Worm (Caenorhabditis elegans) whole organism, L1 larva: ENCODE measurements around the gene mys-1.

Source experiments
- C04F5.9 ChIP-seq: sonication (generic microtip); optimal IDR thresholded peaks from 2 replicates; lab custom pipeline; 2016; ENCODE audit warnings: missing genetic modification characterization, missing compliant biosample characterization
- C16A3.4 ChIP-seq: fragments of 150-350 bp; optimal IDR thresholded peaks from 2 replicates; lab custom pipeline; 2014; ENCODE audit warnings: missing biosample characterization, missing genetic modification characterization
- F16B12.6 ChIP-seq: fragments of 150-350 bp; optimal IDR thresholded peaks from 2 replicates; lab custom pipeline; 2014; ENCODE audit warnings: missing biosample characterization, missing genetic modification characterization
- Y116A8C.19 ChIP-seq: sonication (generic microtip); optimal IDR thresholded peaks from 2 replicates; lab custom pipeline; 2016; ENCODE audit warnings: missing compliant biosample characterization, missing genetic modification characterization, borderline replicate concordance
- alr-1 ChIP-seq: fragments of 200-800 bp; sonication (Bioruptor generic); optimal IDR thresholded peaks from 2 replicates; lab custom pipeline; 2018; ENCODE audit warnings: borderline replicate concordance, mild to moderate bottlenecking, missing genetic modification characterization, missing compliant biosample characterization
- ama-1 ChIP-seq: fragments of 150-350 bp; optimal IDR thresholded peaks from 2 replicates; lab custom pipeline; 2014
- blmp-1 ChIP-seq: fragments of 150-350 bp; optimal IDR thresholded peaks from 2 replicates; lab custom pipeline; 2014; ENCODE audit warnings: missing biosample characterization, missing genetic modification characterization
- ceh-63 ChIP-seq: fragments of 200-800 bp; sonication (Bioruptor generic); optimal IDR thresholded peaks from 2 replicates; lab custom pipeline; 2018; ENCODE audit warnings: mild to moderate bottlenecking, missing genetic modification characterization, missing compliant biosample characterization
- ceh-8 ChIP-seq: fragments of 200-800 bp; sonication (Bioruptor generic); optimal IDR thresholded peaks from 2 replicates; lab custom pipeline; 2018; ENCODE audit warnings: mild to moderate bottlenecking, missing genetic modification characterization, moderate library complexity, missing compliant biosample characterization
- ceh-82 ChIP-seq, 3 experiments: fragments of 150-350 bp in 1 of 3; sonication (generic microtip) in 2 of 3; optimal IDR thresholded peaks; 2 replicates each; lab custom pipeline; 2014 to 2017; ENCODE audit warnings: missing biosample characterization in 3 of 3, missing genetic modification characterization in 3 of 3
- ceh-90 ChIP-seq: sonication (generic microtip); optimal IDR thresholded peaks from 2 replicates; lab custom pipeline; 2016; ENCODE audit warnings: missing genetic modification characterization, missing compliant biosample characterization
- dsc-1 ChIP-seq: sonication (generic microtip); optimal IDR thresholded peaks from 2 replicates; lab custom pipeline; 2016; ENCODE audit warnings: mild to moderate bottlenecking, missing genetic modification characterization, missing compliant biosample characterization
- efl-1 ChIP-seq, 4 experiments: fragments of 150-350 bp; optimal IDR thresholded peaks in 3 of 4; peaks in 1 of 4; 1 replicate in 1 of 4; 2 replicates in 3 of 4; lab custom pipeline; 2014; ENCODE audit warnings: missing biosample characterization in 2 of 4, missing genetic modification characterization in 2 of 4, missing genetic modification reagents in 2 of 4
- egl-27 ChIP-seq, 2 experiments: fragments of 150-350 bp in 1 of 2; sonication (generic microtip); optimal IDR thresholded peaks; 3 replicates each; lab custom pipeline; 2017 to 2018; ENCODE audit warnings: missing biosample characterization in 2 of 2, missing genetic modification characterization in 2 of 2, missing genetic modification reagents in 2 of 2
- elt-2 ChIP-seq: sonication (generic microtip); optimal IDR thresholded peaks from 2 replicates; lab custom pipeline; 2016; ENCODE audit warnings: missing genetic modification characterization, mild to moderate bottlenecking, inconsistent platforms, missing compliant biosample characterization, missing genetic modification reagents
- ets-5 ChIP-seq: fragments of 200-800 bp; sonication (Bioruptor generic); IDR thresholded peaks from 2 replicates; pipeline ENCODE4 v1.3.6; 2022; ENCODE audit warnings: missing genetic modification characterization, missing compliant biosample characterization
- fkh-4 ChIP-seq: sonication (generic microtip); optimal IDR thresholded peaks from 2 replicates; lab custom pipeline; 2016; ENCODE audit warnings: missing compliant biosample characterization, missing genetic modification characterization, borderline replicate concordance
- fkh-8 ChIP-seq: sonication (generic microtip); optimal IDR thresholded peaks from 2 replicates; lab custom pipeline; 2016; ENCODE audit warnings: mild to moderate bottlenecking, missing genetic modification characterization, missing compliant biosample characterization
- fos-1 ChIP-seq: fragments of 150-350 bp; optimal IDR thresholded peaks from 2 replicates; lab custom pipeline; 2014; ENCODE audit warnings: missing biosample characterization, missing genetic modification characterization
- irx-1 ChIP-seq: sonication (generic microtip); optimal IDR thresholded peaks from 2 replicates; lab custom pipeline; 2016; ENCODE audit warnings: missing genetic modification characterization, missing compliant biosample characterization
- isw-1 ChIP-seq: fragments of 200-800 bp; sonication (Bioruptor generic); IDR thresholded peaks from 2 replicates; pipeline ENCODE4 v1.3.6; 2022; ENCODE audit warnings: missing genetic modification characterization, missing compliant biosample characterization
- jun-1 ChIP-seq: fragments of 150-350 bp; optimal IDR thresholded peaks from 2 replicates; lab custom pipeline; 2014; ENCODE audit warnings: missing biosample characterization, missing genetic modification reagents, missing genetic modification characterization
- lin-13 ChIP-seq: fragments of 150-350 bp; optimal IDR thresholded peaks from 2 replicates; lab custom pipeline; 2014; ENCODE audit warnings: missing biosample characterization, missing genetic modification reagents, missing genetic modification characterization
- lin-14 ChIP-seq: fragments of 200-800 bp; sonication (Bioruptor generic); optimal IDR thresholded peaks from 2 replicates; lab custom pipeline; 2018; ENCODE audit warnings: mild to moderate bottlenecking, missing genetic modification characterization, moderate library complexity, missing compliant biosample characterization
- lin-15B ChIP-seq: fragments of 150-350 bp; sonication (generic microtip); optimal IDR thresholded peaks from 3 replicates; lab custom pipeline; 2014; ENCODE audit warnings: missing biosample characterization, missing genetic modification characterization
- lin-35 ChIP-seq, 2 experiments: fragments of 150-350 bp; optimal IDR thresholded peaks; 2 replicates each; lab custom pipeline; 2014; ENCODE audit warnings: missing biosample characterization in 2 of 2, missing genetic modification characterization in 2 of 2, missing genetic modification reagents in 2 of 2
- lin-39 ChIP-seq: fragments of 150-350 bp; optimal IDR thresholded peaks from 2 replicates; lab custom pipeline; 2014; ENCODE audit warnings: missing biosample characterization, missing genetic modification reagents, missing genetic modification characterization
- lir-3 ChIP-seq: sonication (generic microtip); optimal IDR thresholded peaks from 2 replicates; lab custom pipeline; 2016; ENCODE audit warnings: mild to moderate bottlenecking, missing genetic modification characterization, moderate library complexity, missing compliant biosample characterization; ENCODE audit not compliant: poor library complexity
- lsy-2 ChIP-seq, 2 experiments: fragments of 150-350 bp; optimal IDR thresholded peaks; 2 replicates each; lab custom pipeline; 2014; ENCODE audit warnings: missing biosample characterization in 2 of 2, missing genetic modification characterization in 2 of 2
- mdl-1 ChIP-seq, 2 experiments: fragments of 150-350 bp; optimal IDR thresholded peaks; 2 replicates each; lab custom pipeline; 2014 to 2017; ENCODE audit warnings: missing biosample characterization in 2 of 2, missing genetic modification characterization in 2 of 2, inconsistent platforms in 1 of 2
- mep-1 ChIP-seq: fragments of 150-350 bp; optimal IDR thresholded peaks from 2 replicates; lab custom pipeline; 2014; ENCODE audit warnings: missing biosample characterization, missing genetic modification characterization
- nhr-12 ChIP-seq: sonication (generic microtip); optimal IDR thresholded peaks from 2 replicates; lab custom pipeline; 2017; ENCODE audit warnings: missing biosample characterization, missing genetic modification characterization
- nhr-19 ChIP-seq: fragments of 200-800 bp; sonication (Bioruptor generic); conservative IDR thresholded peaks from 2 replicates; pipeline ENCODE4 v1.3.6; 2022; ENCODE audit warnings: missing genetic modification characterization, missing compliant biosample characterization
- nhr-20 ChIP-seq: sonication (generic microtip); optimal IDR thresholded peaks from 2 replicates; lab custom pipeline; 2016; ENCODE audit warnings: mild to moderate bottlenecking, missing genetic modification characterization, missing compliant biosample characterization
- nhr-90 ChIP-seq: sonication (generic microtip); optimal IDR thresholded peaks from 2 replicates; lab custom pipeline; 2016; ENCODE audit warnings: mild to moderate bottlenecking, missing genetic modification characterization, missing compliant biosample characterization; ENCODE audit not compliant: poor library complexity
- pag-3 ChIP-seq: sonication (generic microtip); optimal IDR thresholded peaks from 2 replicates; lab custom pipeline; 2017; ENCODE audit warnings: missing genetic modification characterization, mild to moderate bottlenecking, missing compliant biosample characterization, antibody characterized with exemption, borderline replicate concordance; ENCODE audit not compliant: insufficient read depth
- pqm-1 ChIP-seq: sonication (generic microtip); optimal IDR thresholded peaks from 3 replicates; lab custom pipeline; 2017; ENCODE audit warnings: missing biosample characterization, missing genetic modification characterization
- skn-1 ChIP-seq: fragments of 150-350 bp; optimal IDR thresholded peaks from 2 replicates; lab custom pipeline; 2014; ENCODE audit warnings: missing biosample characterization, missing genetic modification characterization
- snpc-4 ChIP-seq: fragments of 150-350 bp; optimal IDR thresholded peaks from 2 replicates; lab custom pipeline; 2014; ENCODE audit warnings: missing biosample characterization, missing genetic modification characterization
- snu-23 ChIP-seq: sonication (generic microtip); optimal IDR thresholded peaks from 2 replicates; lab custom pipeline; 2016; ENCODE audit warnings: missing genetic modification characterization, missing compliant biosample characterization
- sox-4 ChIP-seq: sonication (generic microtip); optimal IDR thresholded peaks from 2 replicates; lab custom pipeline; 2016; ENCODE audit warnings: missing genetic modification characterization, missing compliant biosample characterization
- sup-37 ChIP-seq: fragments of 200-800 bp; sonication (Bioruptor generic); optimal IDR thresholded peaks from 2 replicates; lab custom pipeline; 2018; ENCODE audit warnings: mild to moderate bottlenecking, missing genetic modification characterization, missing compliant biosample characterization
- swsn-7 ChIP-seq: sonication (generic microtip); optimal IDR thresholded peaks from 2 replicates; lab custom pipeline; 2016; ENCODE audit warnings: missing genetic modification characterization, missing compliant biosample characterization
- tbx-2 ChIP-seq: sonication (generic microtip); optimal IDR thresholded peaks from 2 replicates; lab custom pipeline; 2016; ENCODE audit warnings: missing genetic modification characterization, missing compliant biosample characterization
- unc-86 ChIP-seq: sonication (generic microtip); optimal IDR thresholded peaks from 2 replicates; lab custom pipeline; 2016; ENCODE audit warnings: missing genetic modification characterization, missing compliant biosample characterization
- unc-98 ChIP-seq: fragments of 200-800 bp; sonication (Bioruptor generic); IDR thresholded peaks from 2 replicates; pipeline ENCODE4 v1.3.6; 2022; ENCODE audit warnings: missing genetic modification characterization, missing compliant biosample characterization
- vab-15 ChIP-seq: sonication (generic microtip); optimal IDR thresholded peaks from 2 replicates; lab custom pipeline; 2017; ENCODE audit warnings: missing genotype, mild to moderate bottlenecking, missing genetic modification characterization, missing compliant biosample characterization
- xbp-1 ChIP-seq: sonication (generic microtip); optimal IDR thresholded peaks from 2 replicates; lab custom pipeline; 2016; ENCODE audit warnings: missing genetic modification characterization, missing compliant biosample characterization
- zag-1 ChIP-seq: fragments of 150-350 bp; optimal IDR thresholded peaks from 2 replicates; lab custom pipeline; 2014; ENCODE audit warnings: missing biosample characterization, missing genetic modification characterization
- ztf-11 ChIP-seq, 2 experiments: sonication (generic microtip); optimal IDR thresholded peaks; 2 replicates each; lab custom pipeline; 2016 to 2017; ENCODE audit warnings: missing genetic modification characterization in 2 of 2, missing biosample characterization in 1 of 2, missing compliant biosample characterization in 1 of 2
- ztf-4 ChIP-seq: fragments of 150-350 bp; optimal IDR thresholded peaks from 2 replicates; lab custom pipeline; 2014; ENCODE audit warnings: missing biosample characterization, missing genetic modification characterization

The mys-1 gene

DNA sequence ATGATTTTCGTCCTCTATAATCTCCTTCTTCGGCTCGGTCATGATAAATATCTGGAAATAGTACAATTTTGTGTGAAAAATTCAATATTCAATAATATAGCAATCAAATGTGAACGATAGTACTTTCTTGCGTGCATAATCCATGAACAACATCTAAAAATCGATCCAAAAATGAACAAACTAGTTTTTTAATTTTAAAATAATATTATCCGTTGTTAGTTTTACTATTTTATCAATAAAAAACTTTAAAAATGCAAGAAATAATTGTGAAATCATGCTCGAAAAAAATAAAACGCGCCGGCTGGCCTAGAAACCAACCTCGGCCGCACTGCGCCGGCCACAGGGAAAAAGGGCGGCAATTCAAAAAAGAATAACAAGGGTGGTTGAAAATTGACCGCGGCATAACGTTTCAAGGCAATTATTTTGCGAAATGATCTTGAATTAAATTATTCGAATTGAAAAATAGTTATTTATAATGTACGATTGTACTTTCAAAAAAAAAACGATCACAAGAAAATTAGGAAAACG lies at the start of gene mys-1:
mys-1 (minus strand) TSS at position 51 of the 528 bp plus-strand sequence.
- TF ChIP-seq pag-3 (tag; lab: Kevin White, UChicago) = no peak
- TF ChIP-seq ztf-4 (tag; lab: Kevin White, UChicago) = no peak
- TF ChIP-seq skn-1 (tag; lab: Kevin White, UChicago) = peak; percentile 47
- TF ChIP-seq irx-1 (tag; lab: Kevin White, UChicago) = peak; percentile 76
- TF ChIP-seq ceh-8 (GFP tag; lab: Kevin White, UChicago) = peak; percentile 36
- TF ChIP-seq C16A3.4 (tag; lab: Kevin White, UChicago) = peak; percentile 32
- peak; percentile 89 for TF ChIP-seq ceh-90 (tag; lab: Kevin White, UChicago)
- peak; percentile 62 for TF ChIP-seq snu-23
- TF ChIP-seq sox-4 (tag; lab: Kevin White, UChicago) = peak; percentile 73
- peak; percentile 39 for TF ChIP-seq C04F5.9
- TF ChIP-seq nhr-20 (tag; lab: Kevin White, UChicago) = peak; percentile 83
- peak; percentile 17 for TF ChIP-seq snpc-4 (tag; lab: Kevin White, UChicago)
- no peak for TF ChIP-seq ceh-63 (GFP tag; lab: Kevin White, UChicago)
- TF ChIP-seq nhr-19 = peak; percentile 69
- TF ChIP-seq lir-3 = peak; percentile 89
- TF ChIP-seq unc-86 = peak; percentile 59
- peak in 1 of 2 experiments; percentile 21 for TF ChIP-seq mdl-1 (tag; optimal IDR thresholded peaks at IDR 0.05; lab: Kevin White, UChicago)
- peak; percentile 10 for TF ChIP-seq jun-1 (tag; lab: Kevin White, UChicago)
- TF ChIP-seq efl-1 (optimal IDR thresholded peaks at IDR 0.05; lab: Kevin White, UChicago) = peak; percentile 93 to 94
- peak; percentile 93 to 99 for TF ChIP-seq efl-1 (GFP tag; optimal IDR thresholded peaks at IDR 0.05 in 1 of 2; lab: Kevin White, UChicago)
- TF ChIP-seq lin-13 = peak; percentile 34
- no peak for TF ChIP-seq blmp-1 (tag; lab: Kevin White, UChicago)
- no peak for TF ChIP-seq elt-2 (tag; lab: Kevin White, UChicago)
- TF ChIP-seq dsc-1 (tag; lab: Kevin White, UChicago) = peak; percentile 72
- TF ChIP-seq egl-27 (tag; optimal IDR thresholded peaks at IDR 0.05; lab: Kevin White, UChicago) = no peak
- peak; percentile 38 for TF ChIP-seq Y116A8C.19 (tag; lab: Kevin White, UChicago)
- peak in 1 of 2 experiments; percentile 81 for TF ChIP-seq ztf-11 (tag; optimal IDR thresholded peaks at IDR 0.05; lab: Kevin White, UChicago)
- peak; percentile 35; the same call in 1 of the 2 replicates for TF ChIP-seq isw-1
- peak; percentile 95 for TF ChIP-seq lin-35 (GFP tag; optimal IDR thresholded peaks at IDR 0.05; lab: Kevin White, UChicago)
- no peak for TF ChIP-seq ama-1 (lab: Kevin White, UChicago)
- TF ChIP-seq unc-98 (GFP tag; lab: Robert Waterston, UW) = peak; percentile 46; the same call in 1 of the 2 replicates
- peak; percentile 31 to 41 (median 35) for TF ChIP-seq ceh-82 (tag; optimal IDR thresholded peaks at IDR 0.05; lab: Kevin White, UChicago)
- TF ChIP-seq tbx-2 (tag; lab: Kevin White, UChicago) = peak; percentile 84
- TF ChIP-seq sup-37 (GFP tag; lab: Kevin White, UChicago) = no peak
- peak; percentile 29 for TF ChIP-seq lin-39 (tag; lab: Kevin White, UChicago)
- TF ChIP-seq fkh-8 (tag; lab: Kevin White, UChicago) = peak; percentile 52
- peak; percentile 84 for TF ChIP-seq nhr-90 (tag; lab: Kevin White, UChicago)
- peak; percentile 54 for TF ChIP-seq mep-1 (tag; lab: Kevin White, UChicago)
- TF ChIP-seq lin-15B (tag; lab: Kevin White, UChicago) = peak; percentile 43
- TF ChIP-seq swsn-7 (tag; lab: Kevin White, UChicago) = peak; percentile 69
- no peak for TF ChIP-seq pqm-1 (tag; lab: Kevin White, UChicago)
- peak; percentile 72 for TF ChIP-seq lin-14
- TF ChIP-seq vab-15 (tag; lab: Kevin White, UChicago) = no peak
- TF ChIP-seq ets-5 (GFP tag; lab: Robert Waterston, UW) = no peak
- peak; percentile 72 for TF ChIP-seq fkh-4 (tag; lab: Kevin White, UChicago)
- TF ChIP-seq alr-1 (tag; lab: Kevin White, UChicago) = no peak
- TF ChIP-seq nhr-12 (tag; lab: Kevin White, UChicago) = no peak
- peak; percentile 77 for TF ChIP-seq xbp-1 (tag; lab: Kevin White, UChicago)
- no peak for TF ChIP-seq fos-1
- no peak for TF ChIP-seq zag-1
- peak; percentile 48 to 54 for TF ChIP-seq lsy-2 (tag; optimal IDR thresholded peaks at IDR 0.05; lab: Kevin White, UChicago)
- TF ChIP-seq F16B12.6 (tag; lab: Kevin White, UChicago) = peak; percentile 7
